Fruit fly (Drosophila melanogaster) whole organism, pupa: ENCODE measurements around the gene Osi18.

Source experiments
- CG12605 ChIP-seq: fragments of 200-800 bp; sonication (Bioruptor generic); IDR thresholded peaks from 2 replicates; pipeline ENCODE4 v1.3.6; 2022; ENCODE audit warnings: missing biosample characterization, missing genetic modification characterization
- CG15710 ChIP-seq: fragments of 200-800 bp; sonication (Bioruptor generic); optimal IDR thresholded peaks from 2 replicates; lab custom pipeline; 2018; ENCODE audit warnings: missing biosample characterization, mild to moderate bottlenecking, missing genetic modification characterization, moderate library complexity
- CG17806 ChIP-seq: fragments of 200-800 bp; sonication (Bioruptor generic); optimal IDR thresholded peaks from 2 replicates; lab custom pipeline; 2018; ENCODE audit warnings: missing biosample characterization, mild to moderate bottlenecking, missing genetic modification characterization, moderate library complexity
- CG32121 ChIP-seq: fragments of 200-800 bp; sonication (Bioruptor generic); IDR thresholded peaks from 2 replicates; pipeline ENCODE4 v1.3.6; 2022; ENCODE audit warnings: missing biosample characterization, missing genetic modification characterization
- CG4496 ChIP-seq: fragments of 200-800 bp; sonication (Bioruptor generic); IDR thresholded peaks from 3 replicates; pipeline ENCODE4 v1.3.6; 2022; ENCODE audit warnings: missing biosample characterization, missing genetic modification characterization
- CG8159 ChIP-seq: fragments of 200-800 bp; sonication (Bioruptor generic); optimal IDR thresholded peaks from 3 replicates; lab custom pipeline; 2018; ENCODE audit warnings: missing biosample characterization, mild to moderate bottlenecking, missing genetic modification characterization, moderate library complexity
- Pif1B ChIP-seq: fragments of 200-800 bp; sonication (Bioruptor generic); optimal IDR thresholded peaks from 3 replicates; lab custom pipeline; 2016; ENCODE audit warnings: missing biosample characterization, missing genetic modification characterization
- fd96Ca ChIP-seq: fragments of 200-800 bp; sonication (Bioruptor generic); IDR thresholded peaks from 3 replicates; pipeline ENCODE4 v1.3.6; 2022; ENCODE audit warnings: missing biosample characterization, missing genetic modification characterization

The Osi18 gene

DNA sequence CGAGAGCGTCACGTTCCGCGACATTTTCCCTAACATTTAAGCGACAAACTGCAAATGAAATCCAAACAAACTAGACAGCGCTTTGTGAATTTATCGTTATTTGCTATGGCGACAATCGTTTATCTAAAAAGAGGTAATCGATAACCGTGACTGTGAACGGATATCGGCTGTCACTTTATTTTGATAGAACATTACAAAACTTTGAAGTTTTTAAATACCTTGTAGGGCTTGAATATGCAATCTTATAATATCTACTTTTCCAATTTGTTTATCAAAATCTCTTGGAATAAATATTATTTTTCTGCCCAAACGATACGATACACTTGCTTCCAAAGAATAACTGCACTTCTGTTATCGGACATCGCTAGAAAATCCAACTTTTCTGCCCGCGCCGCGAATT lies 50.1 kb downstream of the Osi18 start, which contains the start of the genes CG1024 and TfIIFalpha:
TSS of gene CG1024 (minus strand) at position 200 of the 400 bp plus-strand sequence.
TSS of gene TfIIFalpha (plus strand) at position 339 of the 400 bp plus-strand sequence.
- TF ChIP-seq CG32121 (GFP tag; lab: Robert Waterston, UW) (no peak), CG17806 (tag; lab: Kevin White, UChicago) (no peak), CG4496 (GFP tag; lab: Robert Waterston, UW) (no peak), CG15710 (tag; lab: Kevin White, UChicago) (no peak), CG12605 (no peak), fd96Ca (GFP tag; lab: Robert Waterston, UW) (no peak), CG8159 (tag; lab: Kevin White, UChicago) (no peak), Pif1B (GFP tag; lab: Kevin White, UChicago) (no peak)
